Worm (Caenorhabditis elegans) whole organism, young adult: ENCODE data around the gene algn-9.

Experiments
- B0019.2 ChIP-seq: fragments of 200-800 bp; sonication (Bioruptor generic); conservative IDR thresholded peaks from 2 replicates; pipeline ENCODE4 v1.3.6; 2022; ENCODE audit warnings: missing genetic modification reagents, missing genetic modification characterization, missing compliant biosample characterization
- B0261.1 ChIP-seq: sonication (generic microtip); optimal IDR thresholded peaks from 2 replicates; lab custom pipeline; 2016; ENCODE audit warnings: mild to moderate bottlenecking, missing genetic modification characterization, moderate library complexity, missing compliant biosample characterization
- C06A6.2 ChIP-seq: fragments of 200-800 bp; sonication (Bioruptor generic); conservative IDR thresholded peaks from 2 replicates; pipeline ENCODE4 v1.3.6; 2022; ENCODE audit warnings: missing genetic modification characterization, missing compliant biosample characterization
- F49E8.2 ChIP-seq: sonication (generic microtip); optimal IDR thresholded peaks from 3 replicates; lab custom pipeline; 2017; ENCODE audit warnings: missing genetic modification characterization, mild to moderate bottlenecking, missing compliant biosample characterization, antibody characterized with exemption, moderate library complexity; ENCODE audit not compliant: insufficient read depth
- F52B5.7 ChIP-seq: sonication (generic microtip); optimal IDR thresholded peaks from 2 replicates; lab custom pipeline; 2016; ENCODE audit warnings: mild to moderate bottlenecking, missing genetic modification characterization, missing compliant biosample characterization
- F57A8.1 ChIP-seq: fragments of 200-800 bp; sonication (Bioruptor generic); optimal IDR thresholded peaks from 2 replicates; lab custom pipeline; 2018; ENCODE audit warnings: mild to moderate bottlenecking, missing genetic modification characterization, moderate library complexity, missing compliant biosample characterization
- Y53G8AR.9 ChIP-seq: fragments of 200-800 bp; sonication (Bioruptor generic); conservative IDR thresholded peaks from 2 replicates; pipeline ENCODE4 v1.3.6; 2022; ENCODE audit warnings: missing genetic modification reagents, missing genetic modification characterization, missing compliant biosample characterization
- ZK185.1 ChIP-seq: sonication (generic microtip); optimal IDR thresholded peaks from 2 replicates; lab custom pipeline; 2016; ENCODE audit warnings: mild to moderate bottlenecking, missing genetic modification characterization, missing compliant biosample characterization; ENCODE audit not compliant: poor library complexity, severe bottlenecking
- akir-1 ChIP-seq: fragments of 200-800 bp; sonication (Bioruptor generic); optimal IDR thresholded peaks from 2 replicates; lab custom pipeline; 2018; ENCODE audit warnings: mild to moderate bottlenecking, missing genetic modification characterization, moderate library complexity, missing compliant biosample characterization
- ama-1 ChIP-seq, 3 experiments: fragments of 150-350 bp in 1 of 3; sonication (generic microtip) in 2 of 3; optimal IDR thresholded peaks; 2 replicates each; lab custom pipeline; 2014 to 2018; ENCODE audit warnings: missing biosample characterization in 2 of 3, missing genetic modification characterization in 2 of 3, missing genetic modification reagents in 2 of 3
- aptf-2 ChIP-seq: fragments of 200-800 bp; sonication (Bioruptor generic); conservative IDR thresholded peaks from 2 replicates; pipeline ENCODE4 v1.3.6; 2022; ENCODE audit warnings: missing genetic modification reagents, missing genetic modification characterization, missing compliant biosample characterization
- aptf-3 ChIP-seq: fragments of 200-800 bp; sonication (Bioruptor generic); IDR thresholded peaks from 2 replicates; pipeline ENCODE4 v1.3.6; 2022; ENCODE audit warnings: missing genetic modification characterization, missing compliant biosample characterization
- athp-1 ChIP-seq: sonication (generic microtip); optimal IDR thresholded peaks from 2 replicates; lab custom pipeline; 2017; ENCODE audit warnings: mild to moderate bottlenecking, missing genetic modification characterization, missing compliant biosample characterization
- attf-3 ChIP-seq: fragments of 200-800 bp; sonication (Bioruptor generic); conservative IDR thresholded peaks from 2 replicates; pipeline ENCODE4 v1.3.6; 2022; ENCODE audit warnings: missing genetic modification reagents, missing genetic modification characterization, missing compliant biosample characterization
- bed-1 ChIP-seq: fragments of 200-800 bp; sonication (Bioruptor generic); IDR thresholded peaks from 2 replicates; pipeline ENCODE4 v1.3.6; 2022; ENCODE audit warnings: missing genetic modification reagents, missing genetic modification characterization, missing compliant biosample characterization
- ccch-3 ChIP-seq: fragments of 200-800 bp; sonication (Bioruptor generic); optimal IDR thresholded peaks from 2 replicates; lab custom pipeline; 2018; ENCODE audit warnings: mild to moderate bottlenecking, missing genetic modification characterization, missing compliant biosample characterization
- cebp-1 ChIP-seq, 2 experiments: fragments of 200-800 bp in 1 of 2; sonication (Bioruptor generic) in 1 of 2; sonication (generic microtip) in 1 of 2; IDR thresholded peaks in 1 of 2; optimal IDR thresholded peaks in 1 of 2; 2 replicates each; pipeline versions ENCODE4 v1.3.6 to Lab custom; 2017 to 2022; ENCODE audit warnings: missing compliant biosample characterization in 2 of 2, missing genetic modification characterization in 2 of 2, mild to moderate bottlenecking in 1 of 2, missing genetic modification reagents in 1 of 2, moderate library complexity in 1 of 2
- ceh-100 ChIP-seq: fragments of 200-800 bp; sonication (Bioruptor generic); IDR thresholded peaks from 2 replicates; pipeline ENCODE4 v1.3.6; 2022; ENCODE audit warnings: missing genetic modification reagents, missing genetic modification characterization, missing compliant biosample characterization
- ceh-27 ChIP-seq: fragments of 200-800 bp; sonication (Bioruptor generic); optimal IDR thresholded peaks from 2 replicates; lab custom pipeline; 2018; ENCODE audit warnings: mild to moderate bottlenecking, missing genetic modification characterization, moderate library complexity, missing compliant biosample characterization
- ceh-40 ChIP-seq: fragments of 200-800 bp; sonication (Bioruptor generic); IDR thresholded peaks from 2 replicates; pipeline ENCODE4 v1.3.6; 2022; ENCODE audit warnings: missing genetic modification characterization, missing compliant biosample characterization
- ceh-91 ChIP-seq: fragments of 200-800 bp; sonication (Bioruptor generic); IDR thresholded peaks from 2 replicates; pipeline ENCODE4 v1.3.6; 2022; ENCODE audit warnings: missing genetic modification reagents, missing genetic modification characterization, missing compliant biosample characterization
- die-1 ChIP-seq: sonication (generic microtip); optimal IDR thresholded peaks from 2 replicates; lab custom pipeline; 2016; ENCODE audit warnings: missing genotype, mild to moderate bottlenecking, missing genetic modification characterization, missing compliant biosample characterization
- efl-1 ChIP-seq: fragments of 150-350 bp; optimal IDR thresholded peaks from 2 replicates; lab custom pipeline; 2014; ENCODE audit warnings: missing biosample characterization, missing genetic modification reagents, missing genetic modification characterization
- ekl-4 ChIP-seq: fragments of 200-800 bp; sonication (Bioruptor generic); IDR thresholded peaks from 2 replicates; pipeline ENCODE4 v1.3.6; 2022; ENCODE audit warnings: missing genetic modification reagents, missing genetic modification characterization, missing compliant biosample characterization
- hmg-20 ChIP-seq: fragments of 200-800 bp; sonication (Bioruptor generic); IDR thresholded peaks from 2 replicates; pipeline ENCODE4 v1.3.6; 2022; ENCODE audit warnings: missing genetic modification reagents, missing genetic modification characterization, missing compliant biosample characterization
- hsf-1 ChIP-seq: fragments of 200-800 bp; sonication (Bioruptor generic); IDR thresholded peaks from 2 replicates; pipeline ENCODE4 v1.3.6; 2022; ENCODE audit warnings: missing genetic modification reagents, missing genetic modification characterization, missing compliant biosample characterization
- lag-1 ChIP-seq: fragments of 200-800 bp; sonication (Bioruptor generic); IDR thresholded peaks from 2 replicates; pipeline ENCODE4 v1.3.6; 2022; ENCODE audit warnings: missing genetic modification reagents, missing genetic modification characterization, missing compliant biosample characterization
- lin-35 ChIP-seq, 3 experiments: fragments of 150-350 bp in 2 of 3; sonication (generic microtip) in 1 of 3; optimal IDR thresholded peaks; 2 replicates each; lab custom pipeline; 2014 to 2018; ENCODE audit warnings: missing biosample characterization in 3 of 3, missing genetic modification characterization in 3 of 3, missing genetic modification reagents in 3 of 3
- lir-1 ChIP-seq: fragments of 200-800 bp; sonication (Bioruptor generic); conservative IDR thresholded peaks from 2 replicates; pipeline ENCODE4 v1.3.6; 2022; ENCODE audit warnings: missing genetic modification reagents, missing genetic modification characterization, missing compliant biosample characterization
- lsy-27 ChIP-seq: sonication (generic microtip); optimal IDR thresholded peaks from 2 replicates; lab custom pipeline; 2017; ENCODE audit warnings: missing genetic modification characterization, mild to moderate bottlenecking, missing compliant biosample characterization, antibody characterized with exemption, missing genotype, borderline replicate concordance; ENCODE audit not compliant: insufficient read depth
- madf-3 ChIP-seq: fragments of 200-800 bp; sonication (Bioruptor generic); IDR thresholded peaks from 2 replicates; pipeline ENCODE4 v1.3.6; 2022; ENCODE audit warnings: missing genetic modification reagents, missing genetic modification characterization, missing compliant biosample characterization
- madf-6 ChIP-seq: fragments of 200-800 bp; sonication (Bioruptor generic); IDR thresholded peaks from 2 replicates; pipeline ENCODE4 v1.3.6; 2022; ENCODE audit warnings: missing genetic modification reagents, missing genetic modification characterization, missing compliant biosample characterization
- nfya-1 ChIP-seq: sonication (generic microtip); optimal IDR thresholded peaks from 2 replicates; lab custom pipeline; 2017; ENCODE audit warnings: antibody characterized with exemption, missing compliant biosample characterization, missing genetic modification characterization, borderline replicate concordance; ENCODE audit not compliant: insufficient read depth
- nhr-179 ChIP-seq: sonication (generic microtip); optimal IDR thresholded peaks from 2 replicates; lab custom pipeline; 2016; ENCODE audit warnings: mild to moderate bottlenecking, missing genetic modification characterization, missing compliant biosample characterization
- nhr-90 ChIP-seq: sonication (generic microtip); optimal IDR thresholded peaks from 2 replicates; lab custom pipeline; 2016; ENCODE audit warnings: missing genotype, mild to moderate bottlenecking, missing genetic modification characterization, missing compliant biosample characterization
- pbrm-1 ChIP-seq: fragments of 200-800 bp; sonication (Bioruptor generic); IDR thresholded peaks from 2 replicates; pipeline ENCODE4 v1.3.6; 2022; ENCODE audit warnings: missing genetic modification reagents, missing genetic modification characterization, missing compliant biosample characterization
- snpc-1.3 ChIP-seq: sonication (generic microtip); optimal IDR thresholded peaks from 2 replicates; lab custom pipeline; 2017; ENCODE audit warnings: missing genetic modification characterization, mild to moderate bottlenecking, missing compliant biosample characterization, antibody characterized with exemption, moderate library complexity, missing genotype, missing genetic modification reagents; ENCODE audit not compliant: insufficient read depth
- snpc-3.4 ChIP-seq: sonication (generic microtip); optimal IDR thresholded peaks from 2 replicates; lab custom pipeline; 2017; ENCODE audit warnings: missing genetic modification characterization, mild to moderate bottlenecking, missing compliant biosample characterization, antibody characterized with exemption, moderate library complexity, missing genotype, missing genetic modification reagents
- snpc-4 ChIP-seq, 5 experiments: fragments of 150-350 bp in 1 of 5; sonication (generic microtip) in 4 of 5; optimal IDR thresholded peaks; 2 replicates each; lab custom pipeline; 2014 to 2018; ENCODE audit warnings: missing genetic modification characterization in 5 of 5, missing biosample characterization in 3 of 5, antibody characterized with exemption in 2 of 5, mild to moderate bottlenecking in 2 of 5, missing compliant biosample characterization in 2 of 5, missing genotype in 2 of 5, moderate library complexity in 2 of 5, missing genetic modification reagents in 1 of 5
- tbp1 ChIP-seq: fragments of 200-800 bp; sonication (Bioruptor generic); optimal IDR thresholded peaks from 2 replicates; lab custom pipeline; 2018; ENCODE audit warnings: mild to moderate bottlenecking, missing genetic modification characterization, missing compliant biosample characterization
- unc-130 ChIP-seq: sonication (generic microtip); optimal IDR thresholded peaks from 2 replicates; lab custom pipeline; 2016; ENCODE audit warnings: missing genetic modification reagents, missing genetic modification characterization, missing compliant biosample characterization
- ztf-6 ChIP-seq: fragments of 200-800 bp; sonication (Bioruptor generic); IDR thresholded peaks from 2 replicates; pipeline ENCODE4 v1.3.6; 2022; ENCODE audit warnings: missing genetic modification reagents, missing genetic modification characterization, missing compliant biosample characterization

algn-9 gene

DNA sequence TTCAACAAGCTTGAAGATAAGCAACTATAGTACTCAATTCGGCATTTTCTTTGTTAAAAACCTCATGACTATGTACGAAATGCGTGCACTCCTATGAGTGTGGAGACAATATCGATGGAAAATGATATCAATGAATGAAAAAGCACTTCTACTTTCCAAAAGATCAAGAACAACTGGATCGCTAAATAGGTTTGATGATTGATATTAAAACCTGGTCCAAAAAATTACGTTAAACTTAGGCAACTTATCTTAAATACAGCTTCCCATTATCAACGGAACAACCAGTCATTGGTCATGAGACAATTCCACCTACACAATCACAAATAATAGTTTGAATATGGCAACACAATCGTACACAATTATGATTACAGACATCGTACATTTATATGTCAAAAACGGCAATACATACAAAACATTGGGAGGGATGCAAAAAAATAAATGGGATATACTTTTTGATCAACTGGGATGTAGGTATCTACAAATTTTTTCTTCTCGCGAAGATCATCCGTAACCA lies 24.4 kb upstream of the algn-9 start (continued):
- peak; percentile 6 for TF ChIP-seq snpc-4 (GFP tag; optimal IDR thresholded peaks at IDR 0.05; lab: Kevin White, UChicago)
- no peak for TF ChIP-seq snpc-4 (tag; optimal IDR thresholded peaks at IDR 0.05; lab: Kevin White, UChicago)
- TF ChIP-seq madf-3 (GFP tag; lab: Robert Waterston, UW), result peak; percentile 69; the same call in 1 of the 2 replicates
- peak; percentile 53 for TF ChIP-seq hsf-1 (GFP tag; lab: Robert Waterston, UW)
- peak; percentile 11 for TF ChIP-seq snpc-1.3 (tag; lab: Kevin White, UChicago)
- TF ChIP-seq madf-6 (GFP tag; lab: Robert Waterston, UW), result peak; percentile 60; the same call in 1 of the 2 replicates
- TF ChIP-seq lin-35 (GFP tag; optimal IDR thresholded peaks at IDR 0.05; lab: Kevin White, UChicago), result peak in 1 of 3 experiments; percentile 41
- peak; percentile 9 for TF ChIP-seq tbp1 (GFP tag; lab: Kevin White, UChicago)
- TF ChIP-seq unc-130, result no peak
- peak; percentile 4 for TF ChIP-seq nhr-90 (tag; lab: Kevin White, UChicago)
- TF ChIP-seq hmg-20 (GFP tag; lab: Robert Waterston, UW), result no peak
- peak; percentile 1 for TF ChIP-seq ceh-27
- TF ChIP-seq ama-1 (optimal IDR thresholded peaks at IDR 0.05; lab: Kevin White, UChicago), result peak; percentile 28
- TF ChIP-seq ama-1 (GFP tag; optimal IDR thresholded peaks at IDR 0.05; lab: Kevin White, UChicago), result peak in 1 of 2 experiments; percentile 48
- TF ChIP-seq snpc-3.4 (tag; lab: Kevin White, UChicago), result peak; percentile 81
- no peak for TF ChIP-seq ztf-6 (GFP tag; lab: Robert Waterston, UW)
- peak; percentile 47 for TF ChIP-seq die-1 (tag; lab: Kevin White, UChicago)
- no peak for TF ChIP-seq attf-3
- TF ChIP-seq ekl-4, result 0 out of 2 replicates have a peak, but pooled peaks have one; percentile 60
- TF ChIP-seq athp-1 (tag; lab: Kevin White, UChicago), result peak; percentile 44
- TF ChIP-seq ZK185.1 (tag; lab: Kevin White, UChicago), result peak; percentile 6
- 0 out of 2 replicates have a peak, but pooled peaks have one; percentile 11 for TF ChIP-seq Y53G8AR.9 (GFP tag; lab: Robert Waterston, UW)
- peak; percentile 68; the same call in 1 of the 2 replicates for TF ChIP-seq ceh-40

DNA sequence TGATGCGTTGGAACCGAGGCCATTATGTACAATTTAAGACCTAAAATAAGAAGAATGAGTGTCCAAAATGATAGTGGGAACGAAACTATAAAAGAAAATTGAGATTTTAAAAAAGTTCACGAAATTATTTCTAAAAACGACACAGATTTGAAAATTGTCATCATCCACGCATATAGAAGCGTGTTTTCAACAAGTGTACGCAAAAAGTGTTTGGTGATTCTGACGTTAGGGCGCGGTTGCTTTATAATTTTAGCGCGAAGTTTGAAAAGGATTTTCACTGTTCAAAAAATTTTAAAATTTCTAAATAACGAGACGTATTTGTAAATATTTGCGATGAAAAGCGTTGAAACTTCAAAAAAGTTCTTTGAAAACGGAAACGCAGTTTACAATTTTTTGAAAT lies 20.8 kb upstream of the algn-9 start, which contains the start of gene cdc-48.1:
Gene cdc-48.1 (minus strand): TSS at position 40 of the 400 bp plus-strand sequence.
- TF ChIP-seq lir-1 (GFP tag; lab: Robert Waterston, UW) (peak; percentile 99), lag-1 (GFP tag; lab: Robert Waterston, UW) (no peak; the same call in 1 of the 2 replicates), F57A8.1 (GFP tag; lab: Kevin White, UChicago) (peak; percentile 84), ceh-91 (GFP tag; lab: Robert Waterston, UW) (peak; percentile 99), B0261.1 (tag; lab: Kevin White, UChicago) (peak; percentile 48), pbrm-1 (GFP tag; lab: Robert Waterston, UW) (peak; percentile 100), nfya-1 (tag; lab: Kevin White, UChicago) (no peak), ccch-3 (GFP tag; lab: Kevin White, UChicago) (peak; percentile 84), F52B5.7 (peak; percentile 98), hmg-20 (GFP tag; lab: Robert Waterston, UW) (peak; percentile 95), lsy-27 (tag; lab: Kevin White, UChicago) (peak; percentile 70), akir-1 (GFP tag; lab: Kevin White, UChicago) (peak; percentile 75), aptf-3 (0 out of 2 replicates have a peak, but pooled peaks have one; percentile 69), lin-35 (GFP tag; optimal IDR thresholded peaks at IDR 0.05; lab: Kevin White, UChicago) (peak; percentile 98 to 100 (median 100)), F49E8.2 (tag; lab: Kevin White, UChicago) (peak; percentile 99), cebp-1 (GFP tag; IDR thresholded peaks at IDR 0.05; lab: Robert Waterston, UW) (peak; percentile 94), cebp-1 (tag; optimal IDR thresholded peaks at IDR 0.05; lab: Kevin White, UChicago) (peak; percentile 98), nhr-179 (tag; lab: Kevin White, UChicago) (no peak), aptf-2 (GFP tag; lab: Robert Waterston, UW) (peak; percentile 90), snpc-1.3 (tag; lab: Kevin White, UChicago) (peak; percentile 98), madf-3 (GFP tag; lab: Robert Waterston, UW) (peak; percentile 98), bed-1 (GFP tag; lab: Robert Waterston, UW) (peak; percentile 91), snpc-3.4 (tag; lab: Kevin White, UChicago) (peak; percentile 99), ztf-6 (GFP tag; lab: Robert Waterston, UW) (peak; percentile 99), B0019.2 (GFP tag; lab: Robert Waterston, UW) (peak; percentile 98), efl-1 (peak; percentile 100), ceh-100 (peak; percentile 94), C06A6.2 (GFP tag; lab: Robert Waterston, UW) (peak; percentile 98)
